Fruit fly (Drosophila melanogaster): ENCODE data around the gene Zyx.

Zyx gene

dm6 chr4:1060373-1061094 lies 4.3 kb downstream of the Zyx start, which contains the start of gene apolpp:
TSS of gene apolpp (plus strand) at chr4:1060969.
- TF ChIP-seq psq (optimal IDR thresholded peaks at IDR 0.05), result no peak
- no peak for TF ChIP-seq insv (optimal IDR thresholded peaks at IDR 0.05)
- TF ChIP-seq Myc (optimal IDR thresholded peaks at IDR 0.05), result no peak
- no peak for TF ChIP-seq ttk (optimal IDR thresholded peaks at IDR 0.05)
- TF ChIP-seq Sin3A (optimal IDR thresholded peaks at IDR 0.05), result no peak
- TF ChIP-seq h (optimal IDR thresholded peaks at IDR 0.05), result no peak

dm6 chr4:1053653-1054163 lies 11.1 kb downstream of the Zyx start, which contains the start of gene CaMKII:
TSS of gene CaMKII (minus strand) at chr4:1053703.
- no peak for TF ChIP-seq h (optimal IDR thresholded peaks at IDR 0.05)
- TF ChIP-seq Sin3A (optimal IDR thresholded peaks at IDR 0.05), result no peak
- no peak for TF ChIP-seq psq (optimal IDR thresholded peaks at IDR 0.05)
- no peak for TF ChIP-seq Myc (optimal IDR thresholded peaks at IDR 0.05)
- TF ChIP-seq ttk (optimal IDR thresholded peaks at IDR 0.05), result no peak
- no peak for TF ChIP-seq insv (optimal IDR thresholded peaks at IDR 0.05)

- TF ChIP-seq psq (optimal IDR thresholded peaks at IDR 0.05), result no peak
- TF ChIP-seq Sin3A (optimal IDR thresholded peaks at IDR 0.05), result no peak
- TF ChIP-seq Myc (optimal IDR thresholded peaks at IDR 0.05), result no peak
- TF ChIP-seq ttk (optimal IDR thresholded peaks at IDR 0.05), result no peak
- no peak for TF ChIP-seq h (optimal IDR thresholded peaks at IDR 0.05)
- TF ChIP-seq insv (optimal IDR thresholded peaks at IDR 0.05), result no peak
These were observed 13.5 kb downstream of the Zyx start for dm6 chr4:1051271-1051670.

- no peak for TF ChIP-seq Sin3A (optimal IDR thresholded peaks at IDR 0.05)
- TF ChIP-seq Myc (optimal IDR thresholded peaks at IDR 0.05), result no peak
- TF ChIP-seq psq (optimal IDR thresholded peaks at IDR 0.05), result no peak
- no peak for TF ChIP-seq ttk (optimal IDR thresholded peaks at IDR 0.05)
- no peak for TF ChIP-seq h (optimal IDR thresholded peaks at IDR 0.05)
- no peak for TF ChIP-seq insv (optimal IDR thresholded peaks at IDR 0.05)
These were observed 14.4 kb downstream of the Zyx start for dm6 chr4:1050422-1050821.

DNA sequence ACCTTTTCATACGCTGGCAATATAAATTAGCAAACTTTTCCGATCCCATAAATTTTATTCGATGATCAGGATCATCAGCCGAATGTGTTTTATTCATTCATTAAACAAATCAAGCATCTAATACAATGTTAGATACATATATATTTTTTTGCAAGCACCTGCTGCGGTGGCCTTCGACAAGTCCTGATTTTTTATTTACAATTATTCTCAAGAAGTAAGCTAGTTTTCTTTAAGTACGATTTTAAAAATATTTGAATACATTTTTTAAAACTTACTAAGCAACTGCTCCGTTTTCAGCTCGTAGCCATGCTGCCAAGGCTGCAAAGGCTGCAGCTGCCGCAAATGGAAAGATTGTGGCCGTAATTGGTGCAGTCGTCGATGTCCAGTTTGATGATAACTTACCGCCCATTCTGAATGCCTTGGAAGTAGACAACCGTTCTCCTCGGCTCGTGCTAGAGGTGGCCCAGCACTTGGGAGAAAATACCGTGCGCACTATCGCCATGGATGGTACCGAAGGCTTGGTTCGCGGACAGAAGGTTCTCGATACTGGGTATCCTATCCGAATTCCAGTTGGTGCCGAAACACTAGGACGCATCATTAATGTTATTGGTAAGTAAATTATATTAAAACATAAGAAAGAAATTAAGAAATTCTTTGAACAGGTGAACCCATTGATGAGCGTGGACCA lies 32.0 kb downstream of the Zyx start:
- no peak for TF ChIP-seq insv (optimal IDR thresholded peaks at IDR 0.05)
- peak; percentile 35 for TF ChIP-seq ttk (optimal IDR thresholded peaks at IDR 0.05)
- no peak for TF ChIP-seq Myc (optimal IDR thresholded peaks at IDR 0.05)

DNA sequence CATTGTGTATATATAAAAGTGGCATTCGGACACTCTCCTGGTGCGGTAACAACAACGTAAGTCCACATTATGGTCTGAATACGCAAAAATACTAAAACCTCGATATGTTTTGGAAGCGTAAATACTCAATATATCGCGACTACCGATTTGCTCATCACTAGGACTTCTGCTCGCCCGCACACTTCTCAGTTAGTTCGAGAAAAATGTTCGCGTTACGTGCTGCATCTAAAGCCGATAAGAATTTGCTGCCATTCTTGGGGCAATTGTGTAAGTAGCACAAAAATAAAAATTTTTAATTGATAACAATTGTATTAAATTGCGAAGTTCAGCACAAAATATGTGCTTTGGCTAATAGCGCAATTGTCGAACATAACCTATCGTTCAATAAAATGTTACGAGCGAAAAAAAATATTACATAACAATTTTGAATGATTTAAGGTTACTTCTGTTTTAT lies 33.1 kb downstream of the Zyx start, which contains the start of gene CG11076:
CG11076 (minus strand) TSS at position 71 of the 454 bp plus-strand sequence.
- TF ChIP-seq Sin3A (optimal IDR thresholded peaks at IDR 0.05) (no peak), h (optimal IDR thresholded peaks at IDR 0.05) (no peak), Myc (optimal IDR thresholded peaks at IDR 0.05) (no peak), psq (optimal IDR thresholded peaks at IDR 0.05) (no peak), ttk (optimal IDR thresholded peaks at IDR 0.05) (no peak), insv (optimal IDR thresholded peaks at IDR 0.05) (no peak)

DNA sequence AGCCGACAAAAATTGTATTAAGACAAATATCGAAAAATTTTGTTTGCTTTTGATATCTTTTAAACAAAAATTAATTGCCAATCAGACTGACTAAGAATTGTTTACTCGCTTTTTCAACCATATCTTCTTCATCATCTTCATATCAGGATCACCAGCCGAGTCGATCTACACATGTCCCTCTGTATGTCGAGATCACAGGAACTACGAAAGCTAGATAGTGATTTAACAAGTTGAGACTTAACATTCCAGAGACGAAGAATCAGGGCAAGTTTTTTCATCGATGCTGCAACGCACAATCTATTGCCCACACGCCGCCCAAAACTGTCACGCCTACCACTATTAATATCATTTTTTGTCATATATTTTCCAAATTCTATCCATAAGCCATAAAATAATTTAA lies 33.7 kb downstream of the Zyx start, which contains the start of gene ATPsynbeta:
ATPsynbeta (plus strand) TSS at position 348 of the 400 bp plus-strand sequence.
- TF ChIP-seq insv (optimal IDR thresholded peaks at IDR 0.05), result no peak
- no peak for TF ChIP-seq Myc (optimal IDR thresholded peaks at IDR 0.05)
- TF ChIP-seq psq (optimal IDR thresholded peaks at IDR 0.05), result no peak

DNA sequence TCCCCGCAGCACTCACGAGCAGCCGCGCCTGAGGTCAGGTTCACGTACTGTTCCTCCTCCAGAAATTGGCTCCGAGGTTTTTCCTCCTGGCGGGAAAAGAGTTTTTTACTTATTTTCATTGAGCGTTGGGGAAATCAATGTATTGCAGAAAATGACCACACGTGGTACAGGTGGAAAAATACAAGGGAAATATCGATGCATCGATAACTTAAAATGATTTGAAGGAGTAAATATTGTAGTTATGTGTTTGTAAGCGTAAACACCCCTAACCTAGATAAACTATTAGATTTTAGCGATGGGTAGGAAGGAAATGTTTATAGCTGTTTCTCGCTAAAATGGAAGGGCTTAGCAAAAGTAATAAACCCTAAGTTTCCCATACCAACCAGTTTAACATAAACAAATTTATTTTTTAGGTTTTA lies 34.1 kb downstream of the Zyx start:
- no peak for TF ChIP-seq h (optimal IDR thresholded peaks at IDR 0.05)
- TF ChIP-seq psq (optimal IDR thresholded peaks at IDR 0.05), result no peak
- TF ChIP-seq Sin3A (optimal IDR thresholded peaks at IDR 0.05), result no peak
- TF ChIP-seq Myc (optimal IDR thresholded peaks at IDR 0.05), result no peak
- no peak for TF ChIP-seq insv (optimal IDR thresholded peaks at IDR 0.05)

DNA sequence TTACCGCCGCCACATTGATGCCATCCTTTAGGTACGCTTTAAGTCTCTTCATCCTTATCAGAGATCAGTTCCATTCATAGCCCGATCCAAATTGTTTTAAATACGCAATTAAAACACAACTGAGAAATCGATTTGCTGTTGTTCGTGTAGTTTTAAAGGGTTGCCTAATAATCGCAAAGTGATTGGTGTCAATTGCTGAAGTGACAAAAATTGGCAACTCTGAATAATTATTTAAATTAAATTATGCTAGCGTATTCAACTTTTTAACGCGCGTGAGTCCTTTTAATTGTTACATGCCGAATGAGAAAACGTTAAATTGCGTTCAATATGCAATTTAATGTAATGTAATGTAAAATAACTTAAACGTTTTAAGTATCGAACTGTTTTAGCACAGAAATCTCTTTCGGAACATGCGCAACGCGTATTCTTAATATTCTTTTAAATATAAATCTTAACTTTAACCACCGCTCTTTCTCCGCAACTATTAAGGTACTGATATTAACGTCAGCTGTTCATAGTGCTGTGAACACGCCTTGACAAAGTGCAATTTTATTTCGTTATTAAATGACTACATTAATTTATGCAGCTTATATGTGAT lies 35.5 kb downstream of the Zyx start, which contains the start of gene Mpv17:
Mpv17 (minus strand) TSS at position 164 of the 598 bp plus-strand sequence.
- TF ChIP-seq ttk (optimal IDR thresholded peaks at IDR 0.05), result no peak

dm6 chr4:1026806-1027431 lies 37.9 kb downstream of the Zyx start, which contains the start of gene PlexA:
TSS of gene PlexA (minus strand) at chr4:1027101.
- TF ChIP-seq h (optimal IDR thresholded peaks at IDR 0.05) (no peak), insv (optimal IDR thresholded peaks at IDR 0.05) (no peak), ttk (optimal IDR thresholded peaks at IDR 0.05) (no peak), Sin3A (optimal IDR thresholded peaks at IDR 0.05) (no peak), Myc (optimal IDR thresholded peaks at IDR 0.05) (no peak), psq (optimal IDR thresholded peaks at IDR 0.05) (no peak)

DNA sequence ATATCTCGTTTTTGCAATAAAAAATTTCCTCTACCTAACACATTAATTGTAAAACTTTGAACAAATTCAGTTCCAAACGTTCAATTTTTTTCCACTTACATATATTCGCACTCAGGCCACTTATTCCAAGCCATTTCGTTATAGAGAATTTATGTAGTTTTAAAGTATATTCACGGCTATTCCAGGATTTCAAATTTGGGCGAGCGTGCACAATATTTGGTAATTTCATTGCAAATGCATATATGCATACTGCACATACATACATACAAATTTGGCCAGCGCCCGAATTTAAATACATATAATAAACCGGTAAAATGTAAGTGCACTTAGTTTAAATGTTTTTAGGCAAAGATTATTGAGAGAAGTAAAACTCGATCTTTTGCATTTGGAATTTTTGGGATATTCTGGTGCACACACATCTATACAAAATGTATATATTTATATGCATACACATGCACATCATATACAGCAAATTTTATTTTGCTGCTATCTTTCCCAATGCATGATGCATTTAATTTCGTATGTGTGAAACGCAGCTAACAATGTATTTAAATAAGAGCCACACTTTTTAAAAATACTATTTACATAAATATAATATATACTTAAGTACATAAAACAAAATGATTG lies 38.6 kb downstream of the Zyx start:
- TF ChIP-seq Myc (optimal IDR thresholded peaks at IDR 0.05) (no peak), ttk (optimal IDR thresholded peaks at IDR 0.05) (no peak), Sin3A (optimal IDR thresholded peaks at IDR 0.05) (no peak), psq (optimal IDR thresholded peaks at IDR 0.05) (no peak), insv (optimal IDR thresholded peaks at IDR 0.05) (no peak), h (optimal IDR thresholded peaks at IDR 0.05) (no peak)
